Worm (Caenorhabditis elegans) whole organism, late embryonic: ENCODE measurements around the gene C46C2.7.

Source experiments
- ama-1 ChIP-seq: fragments of 150-350 bp; optimal IDR thresholded peaks from 2 replicates; lab custom pipeline; 2014
- elt-2 ChIP-seq: sonication (generic microtip); optimal IDR thresholded peaks from 2 replicates; lab custom pipeline; 2016; ENCODE audit warnings: missing genetic modification reagents, missing genetic modification characterization, missing compliant biosample characterization
- hlh-6 ChIP-seq: sonication (generic microtip); optimal IDR thresholded peaks from 2 replicates; lab custom pipeline; 2016; ENCODE audit warnings: missing genotype, missing genetic modification characterization, missing compliant biosample characterization
- hlh-8 ChIP-seq: sonication (generic microtip); optimal IDR thresholded peaks from 2 replicates; lab custom pipeline; 2016; ENCODE audit warnings: missing genotype, missing genetic modification characterization, missing compliant biosample characterization
- rnt-1 ChIP-seq: sonication (generic microtip); optimal IDR thresholded peaks from 2 replicates; lab custom pipeline; 2016; ENCODE audit warnings: missing genetic modification characterization, missing compliant biosample characterization

- TF ChIP-seq hlh-8 (no peak), elt-2 (tag; lab: Kevin White, UChicago) (no peak), rnt-1 (no peak), ama-1 (lab: Kevin White, UChicago) (no peak), hlh-6 (tag; lab: Kevin White, UChicago) (no peak)
Observed at ce11 chrIV:9165027-9165426, 29.6 kb upstream of the C46C2.7 start, which contains the start of gene pcp-2.
